Fruit fly (Drosophila melanogaster): ENCODE results near the gene RunxA.

DNA sequence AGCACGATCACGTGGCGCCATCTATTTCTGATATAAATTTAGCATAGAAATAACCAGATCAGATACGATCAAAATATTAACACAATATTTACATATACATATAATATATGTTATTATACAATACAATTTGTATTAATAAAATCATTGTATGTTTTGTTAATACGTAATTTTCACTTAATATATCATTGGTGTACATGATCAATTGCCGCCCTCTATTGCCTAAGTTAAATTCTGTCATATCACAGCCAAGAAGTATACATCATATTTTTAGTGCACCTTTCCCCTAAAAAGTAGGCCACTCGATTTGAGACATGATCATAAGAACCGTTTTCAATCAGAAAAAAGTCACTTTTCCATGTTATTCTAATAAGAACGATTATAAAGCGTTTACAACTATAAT is 8.5 kb upstream of the RunxA start:
- TF ChIP-seq CTCF (optimal IDR thresholded peaks at IDR 0.05) (peak; percentile 69 to 85), CG8478 (optimal IDR thresholded peaks at IDR 0.05) (no peak)

Data from S2 (cell line).